Worm (Caenorhabditis elegans) whole organism, L4/young adult: ENCODE measurements around the gene T07D4.2.

Experiments
- W03F9.2 ChIP-seq: fragments of 150-350 bp; optimal IDR thresholded peaks from 2 replicates; lab custom pipeline; 2014; ENCODE audit warnings: missing biosample characterization, missing genetic modification characterization
- dao-5 ChIP-seq: sonication (generic microtip); optimal IDR thresholded peaks from 2 replicates; lab custom pipeline; 2016; ENCODE audit warnings: missing genotype, missing genetic modification characterization, moderate library complexity, missing compliant biosample characterization
- him-1 ChIP-seq: sonication (generic microtip); optimal IDR thresholded peaks from 2 replicates; lab custom pipeline; 2016; ENCODE audit warnings: missing genotype, missing genetic modification reagents, missing genetic modification characterization, missing compliant biosample characterization

ce11 chrII:8845298-8845697, 28.4 kb downstream of the T07D4.2 start, which contains the start of gene agxt-1:
- TF ChIP-seq dao-5 (tag; lab: Kevin White, UChicago) (no peak), W03F9.2 (tag; lab: Kevin White, UChicago) (no peak), him-1 (no peak)
